Worm (Caenorhabditis elegans): Measurements from ENCODE around the gene ZC487.1.

DNA sequence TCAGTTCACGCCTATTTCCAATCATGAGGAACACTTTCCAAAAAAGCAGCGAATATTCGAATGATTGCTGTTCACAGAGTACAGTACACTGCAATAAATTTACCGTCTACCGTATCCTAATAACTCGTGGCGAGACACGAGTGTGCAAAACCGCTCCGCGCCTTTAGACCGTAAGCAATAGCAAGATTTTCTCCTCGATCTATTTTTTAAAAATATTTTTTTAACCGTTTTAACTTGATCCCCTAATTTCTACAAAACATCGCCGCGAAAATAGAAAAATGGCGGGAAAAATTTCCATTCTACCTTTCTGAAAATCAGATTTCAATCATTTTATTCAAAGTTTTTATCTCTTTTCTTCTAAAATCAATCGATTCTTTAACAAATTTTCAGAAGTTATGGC is 24.6 kb upstream of the ZC487.1 start, which contains the start of gene era-1:
- TF ChIP-seq F13C5.2 (tag; optimal IDR thresholded peaks at IDR 0.05) = no peak
- no peak for TF ChIP-seq B0310.2 (tag; optimal IDR thresholded peaks at IDR 0.05)
- TF ChIP-seq ets-7 (tag; optimal IDR thresholded peaks at IDR 0.05) = no peak
- TF ChIP-seq hnd-1 (tag; optimal IDR thresholded peaks at IDR 0.05) = no peak
- TF ChIP-seq ama-1 (optimal IDR thresholded peaks at IDR 0.05) = no peak
- no peak for TF ChIP-seq ceh-13 (GFP tag; optimal IDR thresholded peaks at IDR 0.05)

Data from whole organism, early embryonic.